Worm (Caenorhabditis elegans): ENCODE results near the gene col-77.

DNA sequence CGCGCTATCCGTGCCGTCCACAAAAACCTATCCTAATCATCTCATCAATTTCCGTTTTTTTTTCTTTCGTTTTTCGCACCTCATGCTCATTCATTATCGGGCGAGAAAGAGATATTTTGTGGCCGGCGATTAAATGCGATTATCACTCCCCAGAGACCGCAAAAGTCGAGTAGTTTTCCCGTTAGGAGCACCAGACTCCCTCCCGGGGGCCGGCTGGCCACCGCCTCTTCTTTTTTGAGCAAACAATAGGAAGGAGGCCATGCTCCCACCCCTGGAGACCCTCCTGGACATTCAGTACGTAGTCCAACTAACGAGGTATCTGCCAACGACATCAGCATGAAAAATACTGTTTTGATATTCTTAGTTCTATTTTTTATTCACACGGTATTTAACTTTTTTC lies 1.3 kb upstream of the col-77 start, which contains the start of gene M195.2:
- no peak for TF ChIP-seq nhr-28 (tag; optimal IDR thresholded peaks at IDR 0.05)
- no peak for TF ChIP-seq unc-39 (tag; optimal IDR thresholded peaks at IDR 0.05)
- no peak for TF ChIP-seq elt-3 (tag; optimal IDR thresholded peaks at IDR 0.05)
- TF ChIP-seq lin-13 (tag; optimal IDR thresholded peaks at IDR 0.05) = no peak
- TF ChIP-seq drap-1 (GFP tag; optimal IDR thresholded peaks at IDR 0.05) = no peak
- TF ChIP-seq lsy-2 (tag; optimal IDR thresholded peaks at IDR 0.05) = no peak
- TF ChIP-seq nhr-76 (tag; optimal IDR thresholded peaks at IDR 0.05) = no peak
- TF ChIP-seq ztf-11 (tag; optimal IDR thresholded peaks at IDR 0.05) = no peak
- no peak for TF ChIP-seq cnd-1 (tag; optimal IDR thresholded peaks at IDR 0.05)
- TF ChIP-seq unc-62 (GFP tag; optimal IDR thresholded peaks at IDR 0.05) = no peak
- TF ChIP-seq ces-1 (GFP tag; optimal IDR thresholded peaks at IDR 0.05) = no peak
- TF ChIP-seq pha-4 (tag; optimal IDR thresholded peaks at IDR 0.05) = no peak
